Fruit fly (Drosophila melanogaster): ENCODE results near the gene CG11891.

The CG11891 gene

dm6 chr3R:25283209-25283670, 13.2 kb downstream of the CG11891 start, which contains the start of gene CG31300:
Gene CG31300, plus strand, starts transcription at chr3R:25283620.
- peak; percentile 33 for TF ChIP-seq CG14711 (tag; optimal IDR thresholded peaks at IDR 0.05)
- peak; percentile 3 for TF ChIP-seq CG12768 (GFP tag; optimal IDR thresholded peaks at IDR 0.05)
- no peak for TF ChIP-seq toe (GFP tag; optimal IDR thresholded peaks at IDR 0.05)
- TF ChIP-seq CG11617 (GFP tag; optimal IDR thresholded peaks at IDR 0.05): no peak
- TF ChIP-seq CG7101 (tag; optimal IDR thresholded peaks at IDR 0.05): peak; percentile 14
- no peak for TF ChIP-seq CG7045 (GFP tag; optimal IDR thresholded peaks at IDR 0.05)
- TF ChIP-seq cic (GFP tag; optimal IDR thresholded peaks at IDR 0.05): peak; percentile 65
- TF ChIP-seq tj (GFP tag; optimal IDR thresholded peaks at IDR 0.05): no peak
- TF ChIP-seq Clk (GFP tag; optimal IDR thresholded peaks at IDR 0.05): no peak

- TF ChIP-seq CG7101 (tag; optimal IDR thresholded peaks at IDR 0.05) (no peak), kay (GFP tag; ENCODE audit: borderline replicate concordance) (peak; percentile 87), CG7045 (GFP tag; optimal IDR thresholded peaks at IDR 0.05) (no peak), CG14711 (tag; optimal IDR thresholded peaks at IDR 0.05) (no peak), bab1 (GFP tag; optimal IDR thresholded peaks at IDR 0.05) (no peak), Mnt (GFP tag; optimal IDR thresholded peaks at IDR 0.05) (no peak), CG1620 (GFP tag; optimal IDR thresholded peaks at IDR 0.05) (no peak)
Measured at dm6 chr3R:25285173-25285572, 15.2 kb downstream of the CG11891 start, which contains the start of gene CG31104. Gene CG31104, plus strand, starts transcription at chr3R:25285473.

dm6 chr3R:25287128-25287527, 17.1 kb downstream of the CG11891 start, which contains the start of gene CG13658:
Gene CG13658, plus strand, starts transcription at chr3R:25287474.
- no peak for TF ChIP-seq Crg-1 (GFP tag; optimal IDR thresholded peaks at IDR 0.05)
- peak; percentile 59 for TF ChIP-seq cic (GFP tag; optimal IDR thresholded peaks at IDR 0.05)
- no peak for TF ChIP-seq toe (GFP tag; optimal IDR thresholded peaks at IDR 0.05)
- no peak for TF ChIP-seq CG14711 (tag; optimal IDR thresholded peaks at IDR 0.05)
- TF ChIP-seq tj (GFP tag; optimal IDR thresholded peaks at IDR 0.05): no peak
- TF ChIP-seq ovo (GFP tag; optimal IDR thresholded peaks at IDR 0.05): no peak
- no peak for TF ChIP-seq Clk (GFP tag; optimal IDR thresholded peaks at IDR 0.05)
- peak in 1 of 2 experiments; percentile 81 for TF ChIP-seq cnc (optimal IDR thresholded peaks at IDR 0.05)
- peak; percentile 90 for TF ChIP-seq kay (GFP tag; ENCODE audit: borderline replicate concordance)
- peak; percentile 13 for TF ChIP-seq CG12768 (GFP tag; optimal IDR thresholded peaks at IDR 0.05)
- no peak for TF ChIP-seq Hr96 (GFP tag; optimal IDR thresholded peaks at IDR 0.05)
- TF ChIP-seq pad (GFP tag; optimal IDR thresholded peaks at IDR 0.05): no peak
- no peak for TF ChIP-seq CG7045 (GFP tag; optimal IDR thresholded peaks at IDR 0.05)
- no peak for TF ChIP-seq Mnt (GFP tag; optimal IDR thresholded peaks at IDR 0.05)
- TF ChIP-seq CG7101 (tag; optimal IDR thresholded peaks at IDR 0.05): no peak
- no peak for TF ChIP-seq CG5204 (GFP tag; optimal IDR thresholded peaks at IDR 0.05)
- TF ChIP-seq CG33017 (tag; optimal IDR thresholded peaks at IDR 0.05): no peak
- TF ChIP-seq bab1 (GFP tag; optimal IDR thresholded peaks at IDR 0.05): peak; percentile 14
- no peak for TF ChIP-seq CG11617 (GFP tag; optimal IDR thresholded peaks at IDR 0.05)
- TF ChIP-seq CG1620 (GFP tag; optimal IDR thresholded peaks at IDR 0.05): no peak

- TF ChIP-seq kay (GFP tag; ENCODE audit: borderline replicate concordance): peak; percentile 37
- no peak for TF ChIP-seq CG14711 (tag; optimal IDR thresholded peaks at IDR 0.05)
Measured at dm6 chr3R:25289589-25289988, 19.6 kb downstream of the CG11891 start, which contains the start of gene CG11893. Gene CG11893, plus strand, starts transcription at chr3R:25289889.

- TF ChIP-seq bab1 (GFP tag; optimal IDR thresholded peaks at IDR 0.05) (peak; percentile 84), CG1620 (GFP tag; optimal IDR thresholded peaks at IDR 0.05) (no peak), toe (GFP tag; optimal IDR thresholded peaks at IDR 0.05) (peak; percentile 41), CG5204 (GFP tag; optimal IDR thresholded peaks at IDR 0.05) (no peak), Mnt (GFP tag; optimal IDR thresholded peaks at IDR 0.05) (peak; percentile 90), pad (GFP tag; optimal IDR thresholded peaks at IDR 0.05) (peak; percentile 35), CG7045 (GFP tag; optimal IDR thresholded peaks at IDR 0.05) (peak; percentile 62), kay (GFP tag; ENCODE audit: borderline replicate concordance) (peak; percentile 89), cic (GFP tag; optimal IDR thresholded peaks at IDR 0.05) (peak; percentile 92), cnc (optimal IDR thresholded peaks at IDR 0.05) (peak in 1 of 2 experiments; percentile 57), tj (GFP tag; optimal IDR thresholded peaks at IDR 0.05) (peak; percentile 18), CG12768 (GFP tag; optimal IDR thresholded peaks at IDR 0.05) (peak; percentile 80), CG14711 (tag; optimal IDR thresholded peaks at IDR 0.05) (peak; percentile 29), Crg-1 (GFP tag; optimal IDR thresholded peaks at IDR 0.05) (no peak), Hr96 (GFP tag; optimal IDR thresholded peaks at IDR 0.05) (no peak), CG33017 (tag; optimal IDR thresholded peaks at IDR 0.05) (peak; percentile 83), CG7101 (tag; optimal IDR thresholded peaks at IDR 0.05) (peak; percentile 60), Clk (GFP tag; optimal IDR thresholded peaks at IDR 0.05) (no peak), ovo (GFP tag; optimal IDR thresholded peaks at IDR 0.05) (peak; percentile 41), CG11617 (GFP tag; optimal IDR thresholded peaks at IDR 0.05) (peak; percentile 53)
Measured at dm6 chr3R:25292864-25293284, 22.9 kb downstream of the CG11891 start, which contains the start of gene CG31098. Gene CG31098, minus strand, starts transcription at chr3R:25292977.

dm6 chr3R:25295320-25296020, 25.5 kb downstream of the CG11891 start, which contains the start of gene CG31102:
Gene CG31102, minus strand, starts transcription at chr3R:25295594.
- TF ChIP-seq cic (GFP tag; optimal IDR thresholded peaks at IDR 0.05): peak; percentile 91
- no peak for TF ChIP-seq bab1 (GFP tag; optimal IDR thresholded peaks at IDR 0.05)
- peak; percentile 75 for TF ChIP-seq kay (GFP tag; ENCODE audit: borderline replicate concordance)
- no peak for TF ChIP-seq Clk (GFP tag; optimal IDR thresholded peaks at IDR 0.05)
- no peak for TF ChIP-seq CG5204 (GFP tag; optimal IDR thresholded peaks at IDR 0.05)
- peak; percentile 73 for TF ChIP-seq Hr96 (GFP tag; optimal IDR thresholded peaks at IDR 0.05)
- no peak for TF ChIP-seq Crg-1 (GFP tag; optimal IDR thresholded peaks at IDR 0.05)
- no peak for TF ChIP-seq pad (GFP tag; optimal IDR thresholded peaks at IDR 0.05)
- TF ChIP-seq CG12768 (GFP tag; optimal IDR thresholded peaks at IDR 0.05): peak; percentile 52
- peak; percentile 31 for TF ChIP-seq toe (GFP tag; optimal IDR thresholded peaks at IDR 0.05)
- TF ChIP-seq tj (GFP tag; optimal IDR thresholded peaks at IDR 0.05): no peak
- TF ChIP-seq CG14711 (tag; optimal IDR thresholded peaks at IDR 0.05): no peak
- peak; percentile 53 for TF ChIP-seq CG33017 (tag; optimal IDR thresholded peaks at IDR 0.05)
- TF ChIP-seq Mnt (GFP tag; optimal IDR thresholded peaks at IDR 0.05): peak; percentile 85
- no peak for TF ChIP-seq CG7101 (tag; optimal IDR thresholded peaks at IDR 0.05)
- TF ChIP-seq ovo (GFP tag; optimal IDR thresholded peaks at IDR 0.05): no peak

Data from whole organism, adult.